Worm (Caenorhabditis elegans) whole organism, L4/young adult: ENCODE results near the gene Y79H2A.2.

Experiments
- W03F9.2 ChIP-seq: fragments of 150-350 bp; optimal IDR thresholded peaks from 2 replicates; lab custom pipeline; 2014; ENCODE audit warnings: missing biosample characterization, missing genetic modification characterization
- dao-5 ChIP-seq: sonication (generic microtip); optimal IDR thresholded peaks from 2 replicates; lab custom pipeline; 2016; ENCODE audit warnings: missing genotype, missing genetic modification characterization, moderate library complexity, missing compliant biosample characterization
- him-1 ChIP-seq: sonication (generic microtip); optimal IDR thresholded peaks from 2 replicates; lab custom pipeline; 2016; ENCODE audit warnings: missing genotype, missing genetic modification reagents, missing genetic modification characterization, missing compliant biosample characterization

DNA sequence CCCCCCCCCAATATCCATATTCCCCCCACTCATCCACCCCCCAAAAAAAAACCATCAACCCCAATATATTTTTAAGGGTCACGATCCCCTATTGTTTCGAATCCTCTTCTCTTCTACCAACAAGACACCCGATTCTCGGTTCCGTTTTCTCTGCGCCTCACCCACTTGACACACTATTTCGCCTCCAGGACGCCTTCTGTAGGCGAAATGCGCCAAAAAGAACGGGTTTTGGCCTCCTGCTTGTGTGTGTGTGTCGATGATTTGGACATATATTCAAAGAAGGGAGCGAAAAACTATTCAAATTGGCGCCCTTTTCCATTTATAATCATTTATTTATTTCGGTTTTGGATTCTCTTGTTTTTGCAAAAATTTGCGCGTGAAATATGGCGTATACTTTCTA lies 17.5 kb downstream of the Y79H2A.2 start:
- TF ChIP-seq him-1 = no peak
- TF ChIP-seq W03F9.2 (tag; lab: Kevin White, UChicago) = no peak
- TF ChIP-seq dao-5 (tag; lab: Kevin White, UChicago) = no peak
